Fruit fly (Drosophila melanogaster) whole organism, wandering third instar larva: ENCODE results near the gene CG5151.

Source experiments
- Abd-B ChIP-seq: fragments of >200 bp; optimal IDR thresholded peaks from 2 replicates; lab custom pipeline; 2017; ENCODE audit warnings: missing biosample characterization, missing genetic modification characterization
- CG32264 ChIP-seq: fragments of 200-800 bp; sonication (Bioruptor generic); optimal IDR thresholded peaks from 2 replicates; lab custom pipeline; 2016; ENCODE audit warnings: missing biosample characterization, missing genetic modification characterization
- CG9705 ChIP-seq: fragments of 200-800 bp; sonication (Bioruptor generic); optimal IDR thresholded peaks from 2 replicates; lab custom pipeline; 2018; ENCODE audit warnings: missing biosample characterization, mild to moderate bottlenecking, missing genetic modification characterization
- CrebA ChIP-seq: fragments of 200-800 bp; sonication (Bioruptor generic); optimal IDR thresholded peaks from 2 replicates; lab custom pipeline; 2016; ENCODE audit warnings: missing biosample characterization, mild to moderate bottlenecking, missing genetic modification characterization, borderline replicate concordance
- Dfd ChIP-seq: fragments of >200 bp; optimal IDR thresholded peaks from 2 replicates; lab custom pipeline; 2017; ENCODE audit warnings: missing biosample characterization, missing genetic modification characterization
- Dif ChIP-seq: fragments of 200-275, 200-300 bp; sonication (Bioruptor generic); optimal IDR thresholded peaks from 2 replicates; lab custom pipeline; 2018; ENCODE audit warnings: missing biosample characterization, missing genetic modification characterization; ENCODE audit not compliant: partially characterized antibody
- GATAd ChIP-seq: sonication (Bioruptor generic); optimal IDR thresholded peaks from 2 replicates; lab custom pipeline; 2016; ENCODE audit warnings: missing biosample characterization, missing genetic modification characterization
- HLH106 ChIP-seq: fragments of 200-800 bp; optimal IDR thresholded peaks from 3 replicates; lab custom pipeline; 2019; ENCODE audit warnings: missing biosample characterization, mild to moderate bottlenecking, missing genetic modification characterization, moderate library complexity
- Hnf4 ChIP-seq: fragments of 200-800 bp; sonication (Bioruptor generic); optimal IDR thresholded peaks from 2 replicates; lab custom pipeline; 2016; ENCODE audit warnings: missing biosample characterization, mild to moderate bottlenecking, missing genetic modification characterization
- Hr78 ChIP-seq: fragments of >200 bp; optimal IDR thresholded peaks from 2 replicates; lab custom pipeline; 2017; ENCODE audit warnings: missing biosample characterization, missing genetic modification characterization
- Hr83 ChIP-seq: fragments of 200-300 bp; sonication (Bioruptor generic); optimal IDR thresholded peaks from 2 replicates; lab custom pipeline; 2016; ENCODE audit warnings: missing biosample characterization, mild to moderate bottlenecking, missing genetic modification characterization, moderate library complexity; ENCODE audit not compliant: poor library complexity, severe bottlenecking
- Jra ChIP-seq: sonication (Bioruptor generic); optimal IDR thresholded peaks from 2 replicates; lab custom pipeline; 2016; ENCODE audit warnings: missing biosample characterization, missing genetic modification characterization
- Mio ChIP-seq: sonication (Bioruptor generic); optimal IDR thresholded peaks from 2 replicates; lab custom pipeline; 2016; ENCODE audit warnings: missing biosample characterization, missing genetic modification characterization
- Myc ChIP-seq: fragments of >200 bp; optimal IDR thresholded peaks from 2 replicates; lab custom pipeline; 2017
- N ChIP-seq: fragments of >200 bp; optimal IDR thresholded peaks from 2 replicates; lab custom pipeline; 2018; ENCODE audit warnings: missing biosample characterization, missing external identifiers, missing genetic modification characterization
- OdsH ChIP-seq: fragments of 200-800 bp; sonication (Bioruptor generic); optimal IDR thresholded peaks from 2 replicates; lab custom pipeline; 2016; ENCODE audit warnings: missing biosample characterization, mild to moderate bottlenecking, missing genetic modification characterization
- Rel ChIP-seq, 2 experiments: fragments of 200-800 bp; sonication (Bioruptor generic) in 1 of 2; optimal IDR thresholded peaks; 2 replicates in 1 of 2; 3 replicates in 1 of 2; lab custom pipeline; 2016 to 2019; ENCODE audit warnings: mild to moderate bottlenecking in 2 of 2, missing biosample characterization in 2 of 2, missing genetic modification characterization in 2 of 2, moderate library complexity in 1 of 2
- Sp1 ChIP-seq: fragments of 200-800 bp; sonication (Bioruptor generic); optimal IDR thresholded peaks from 3 replicates; lab custom pipeline; 2019; ENCODE audit warnings: missing biosample characterization, mild to moderate bottlenecking, missing genetic modification characterization, moderate library complexity
- Vsx2 ChIP-seq: fragments of 200-300, 225-300 bp; sonication (Bioruptor generic); optimal IDR thresholded peaks from 2 replicates; lab custom pipeline; 2018; ENCODE audit warnings: missing biosample characterization, missing genetic modification characterization; ENCODE audit not compliant: partially characterized antibody
- br ChIP-seq: fragments of 200-800 bp; sonication (Bioruptor generic); optimal IDR thresholded peaks from 2 replicates; lab custom pipeline; 2016; ENCODE audit warnings: missing biosample characterization, missing genetic modification characterization
- brk ChIP-seq: fragments of 200-800 bp; sonication (Bioruptor generic); optimal IDR thresholded peaks from 2 replicates; lab custom pipeline; 2016; ENCODE audit warnings: missing biosample characterization, mild to moderate bottlenecking, missing genetic modification characterization
- dl ChIP-seq, 2 experiments: fragments of 175-275, 200-275 bp in 1 of 2; fragments of 200-275 bp in 1 of 2; sonication (Bioruptor generic); optimal IDR thresholded peaks; lab custom pipeline; 2018; ENCODE audit warnings: mild to moderate bottlenecking in 2 of 2, missing biosample characterization in 2 of 2, missing genetic modification characterization in 2 of 2, moderate library complexity in 2 of 2; ENCODE audit not compliant: partially characterized antibody in 2 of 2, insufficient read depth in 1 of 2
- dmrt93B ChIP-seq: fragments of 200-800 bp; sonication (Bioruptor generic); optimal IDR thresholded peaks from 2 replicates; lab custom pipeline; 2018; ENCODE audit warnings: missing biosample characterization, mild to moderate bottlenecking, missing genetic modification characterization
- dsf ChIP-seq: sonication (Bioruptor generic); optimal IDR thresholded peaks from 2 replicates; lab custom pipeline; 2016; ENCODE audit warnings: missing biosample characterization, missing genetic modification characterization, borderline replicate concordance
- ey ChIP-seq: fragments of 200-800 bp; sonication (Bioruptor generic); optimal IDR thresholded peaks from 2 replicates; lab custom pipeline; 2016; ENCODE audit warnings: missing biosample characterization, missing genetic modification characterization
- foxo ChIP-seq, 2 experiments: fragments of 200-800 bp; sonication (Bioruptor generic); optimal IDR thresholded peaks; 2 replicates in 1 of 2; 3 replicates in 1 of 2; lab custom pipeline; 2016 to 2017; ENCODE audit warnings: missing biosample characterization in 2 of 2, missing genetic modification characterization in 2 of 2
- fru ChIP-seq: fragments of 200-800 bp; sonication (Bioruptor generic); optimal IDR thresholded peaks from 3 replicates; lab custom pipeline; 2016; ENCODE audit warnings: missing biosample characterization, mild to moderate bottlenecking, missing genetic modification characterization
- h ChIP-seq: fragments of 200-800 bp; sonication (Bioruptor generic); optimal IDR thresholded peaks from 3 replicates; lab custom pipeline; 2016; ENCODE audit warnings: missing biosample characterization, mild to moderate bottlenecking, missing genetic modification characterization
- jim ChIP-seq: fragments of 175-275, 200-325 bp; sonication (Bioruptor generic); optimal IDR thresholded peaks from 2 replicates; lab custom pipeline; 2016; ENCODE audit warnings: missing biosample characterization, mild to moderate bottlenecking, missing genetic modification characterization
- lola ChIP-seq: fragments of >200 bp; optimal IDR thresholded peaks from 2 replicates; lab custom pipeline; 2017; ENCODE audit warnings: missing biosample characterization, missing genetic modification characterization
- pan ChIP-seq: fragments of >200 bp; optimal IDR thresholded peaks from 2 replicates; lab custom pipeline; 2017
- psq ChIP-seq: fragments of 200-800 bp; sonication (Bioruptor generic); optimal IDR thresholded peaks from 3 replicates; lab custom pipeline; 2017; ENCODE audit warnings: missing biosample characterization, mild to moderate bottlenecking, missing genetic modification characterization, moderate library complexity
- rgr ChIP-seq: fragments of 200-800 bp; sonication (Bioruptor generic); optimal IDR thresholded peaks from 3 replicates; lab custom pipeline; 2016; ENCODE audit warnings: missing biosample characterization, mild to moderate bottlenecking, missing genetic modification characterization
- sage ChIP-seq: fragments of 200-800 bp; sonication (Bioruptor generic); optimal IDR thresholded peaks from 2 replicates; lab custom pipeline; 2016; ENCODE audit warnings: missing biosample characterization, mild to moderate bottlenecking, missing genetic modification characterization
- sv ChIP-seq: fragments of 200-800 bp; sonication (Bioruptor generic); optimal IDR thresholded peaks from 3 replicates; lab custom pipeline; 2016; ENCODE audit warnings: missing biosample characterization, missing genetic modification characterization
- tai ChIP-seq: sonication (Bioruptor generic); optimal IDR thresholded peaks from 2 replicates; lab custom pipeline; 2016; ENCODE audit warnings: missing biosample characterization, missing genetic modification characterization
- usp ChIP-seq: fragments of >200 bp; optimal IDR thresholded peaks from 2 replicates; lab custom pipeline; 2017; ENCODE audit warnings: missing biosample characterization, missing genetic modification characterization
- woc ChIP-seq: sonication (Bioruptor generic); optimal IDR thresholded peaks from 2 replicates; lab custom pipeline; 2016; ENCODE audit warnings: missing biosample characterization, mild to moderate bottlenecking, missing genetic modification characterization

The CG5151 gene

dm6 chr3L:16203236-16203635, 38.7 kb upstream of the CG5151 start:
- TF ChIP-seq Jra (GFP tag; lab: Kevin White, UChicago) (peak; percentile 59), Sp1 (GFP tag; lab: Kevin White, UChicago) (peak; percentile 77), Myc (lab: Kevin White, UChicago) (no peak), Hr78 (no peak), foxo (GFP tag; optimal IDR thresholded peaks at IDR 0.05; lab: Kevin White, UChicago) (peak; percentile 75 to 89), pan (lab: Kevin White, UChicago) (no peak), ey (GFP tag; lab: Kevin White, UChicago) (peak; percentile 90), OdsH (peak; percentile 83), sv (GFP tag; lab: Kevin White, UChicago) (peak; percentile 41), HLH106 (tag; lab: Kevin White, UChicago) (peak; percentile 77), fru (peak; percentile 89), CrebA (peak; percentile 59), N (GFP tag; lab: Kevin White, UChicago) (no peak), Mio (GFP tag; lab: Kevin White, UChicago) (peak; percentile 59), Dfd (GFP tag; lab: Kevin White, UChicago) (no peak), Hnf4 (peak; percentile 77), sage (peak; percentile 33), CG32264 (GFP tag; lab: Kevin White, UChicago) (peak; percentile 46), CG9705 (GFP tag; lab: Kevin White, UChicago) (no peak), Dif (GFP tag; lab: Kevin White, UChicago) (no peak), jim (GFP tag; lab: Kevin White, UChicago) (no peak), woc (GFP tag; lab: Kevin White, UChicago) (peak; percentile 72), dl (GFP tag; optimal IDR thresholded peaks at IDR 0.05; lab: Kevin White, UChicago; ENCODE audit: insufficient read depth in 1 of 2, partially characterized antibody in 2 of 2) (no peak), h (GFP tag; lab: Kevin White, UChicago) (peak; percentile 92), psq (GFP tag; lab: Kevin White, UChicago) (peak; percentile 72), usp (GFP tag; lab: Kevin White, UChicago) (no peak), Abd-B (GFP tag; lab: Kevin White, UChicago) (no peak), Hr83 (GFP tag; lab: Kevin White, UChicago) (peak; percentile 48), brk (peak; percentile 11), br (GFP tag; lab: Kevin White, UChicago) (peak; percentile 90), dsf (GFP tag; lab: Kevin White, UChicago) (no peak), dmrt93B (peak; percentile 71), tai (peak; percentile 49), rgr (GFP tag; lab: Kevin White, UChicago) (peak; percentile 88)

dm6 chr3L:16202550-16202949, 38.0 kb upstream of the CG5151 start:
- peak; percentile 37 for TF ChIP-seq dmrt93B
- no peak for TF ChIP-seq sage
- TF ChIP-seq br (GFP tag; lab: Kevin White, UChicago): peak; percentile 5
- no peak for TF ChIP-seq GATAd (GFP tag; lab: Kevin White, UChicago)
- no peak for TF ChIP-seq Hnf4
- TF ChIP-seq Vsx2 (GFP tag; lab: Kevin White, UChicago): no peak
- TF ChIP-seq Jra (GFP tag; lab: Kevin White, UChicago): no peak
- peak; percentile 42 for TF ChIP-seq psq (GFP tag; lab: Kevin White, UChicago)
- peak; percentile 62 for TF ChIP-seq OdsH
- no peak for TF ChIP-seq Dfd (GFP tag; lab: Kevin White, UChicago)
- peak; percentile 69 for TF ChIP-seq h (GFP tag; lab: Kevin White, UChicago)
- peak; percentile 48 for TF ChIP-seq HLH106 (tag; lab: Kevin White, UChicago)
- no peak for TF ChIP-seq N (GFP tag; lab: Kevin White, UChicago)
- TF ChIP-seq lola (GFP tag; lab: Kevin White, UChicago): no peak
- peak; percentile 47 for TF ChIP-seq Sp1 (GFP tag; lab: Kevin White, UChicago)
- peak; percentile 62 for TF ChIP-seq fru
- TF ChIP-seq rgr (GFP tag; lab: Kevin White, UChicago): peak; percentile 53
- no peak for TF ChIP-seq pan (lab: Kevin White, UChicago)
- peak in 1 of 2 experiments; percentile 65 for TF ChIP-seq foxo (GFP tag; optimal IDR thresholded peaks at IDR 0.05; lab: Kevin White, UChicago)
- no peak for TF ChIP-seq dsf (GFP tag; lab: Kevin White, UChicago)
- no peak for TF ChIP-seq jim (GFP tag; lab: Kevin White, UChicago)
- no peak for TF ChIP-seq sv (GFP tag; lab: Kevin White, UChicago)
- no peak for TF ChIP-seq Hr83 (GFP tag; lab: Kevin White, UChicago)
- no peak for TF ChIP-seq dl (GFP tag; optimal IDR thresholded peaks at IDR 0.05; lab: Kevin White, UChicago; ENCODE audit: insufficient read depth in 1 of 2, partially characterized antibody in 2 of 2)
- no peak for TF ChIP-seq Rel (GFP tag; optimal IDR thresholded peaks at IDR 0.05; lab: Kevin White, UChicago)
- no peak for TF ChIP-seq Rel (tag; optimal IDR thresholded peaks at IDR 0.05; lab: Kevin White, UChicago)
- no peak for TF ChIP-seq Mio (GFP tag; lab: Kevin White, UChicago)
- peak; percentile 50 for TF ChIP-seq woc (GFP tag; lab: Kevin White, UChicago)
- no peak for TF ChIP-seq Myc (lab: Kevin White, UChicago)
- TF ChIP-seq brk: no peak
- TF ChIP-seq Dif (GFP tag; lab: Kevin White, UChicago): no peak
- TF ChIP-seq CrebA: no peak
- no peak for TF ChIP-seq CG9705 (GFP tag; lab: Kevin White, UChicago)
- TF ChIP-seq ey (GFP tag; lab: Kevin White, UChicago): peak; percentile 63
- TF ChIP-seq tai: peak; percentile 52
